Worm (Caenorhabditis elegans) whole organism, mixed stage, embryonic: ENCODE measurements around the gene C16C10.1.

ENCODE experiments used
- blmp-1 ChIP-seq: fragments of 150-350 bp; optimal IDR thresholded peaks from 2 replicates; lab custom pipeline; 2014; ENCODE audit warnings: missing biosample characterization, missing genetic modification characterization
- cnd-1 ChIP-seq: fragments of 200-800 bp; sonication (Bioruptor generic); optimal IDR thresholded peaks from 2 replicates; lab custom pipeline; 2018; ENCODE audit warnings: mild to moderate bottlenecking, missing genetic modification characterization, missing compliant biosample characterization
- elt-3 ChIP-seq: fragments of 150-350 bp; optimal IDR thresholded peaks from 2 replicates; lab custom pipeline; 2014; ENCODE audit warnings: missing biosample characterization, missing genetic modification characterization
- mab-5 ChIP-seq: fragments of 150-350 bp; optimal IDR thresholded peaks from 2 replicates; lab custom pipeline; 2014; ENCODE audit warnings: missing biosample characterization, missing genetic modification characterization
- mep-1 ChIP-seq: fragments of 150-350 bp; optimal IDR thresholded peaks from 2 replicates; lab custom pipeline; 2017; ENCODE audit warnings: missing biosample characterization, missing genetic modification reagents, missing genetic modification characterization, inconsistent platforms
- nhr-237 ChIP-seq: fragments of 150-350 bp; optimal IDR thresholded peaks from 2 replicates; lab custom pipeline; 2014; ENCODE audit warnings: missing biosample characterization, missing genetic modification characterization
- nhr-76 ChIP-seq: sonication (generic microtip); optimal IDR thresholded peaks from 2 replicates; lab custom pipeline; 2017; ENCODE audit warnings: missing biosample characterization, missing genetic modification characterization
- snpc-4 ChIP-seq: fragments of 150-350 bp; optimal IDR thresholded peaks from 2 replicates; lab custom pipeline; 2014; ENCODE audit warnings: missing biosample characterization, missing genetic modification characterization
- sptf-1 ChIP-seq: sonication (generic microtip); optimal IDR thresholded peaks from 2 replicates; lab custom pipeline; 2017; ENCODE audit warnings: mild to moderate bottlenecking, missing genetic modification characterization, moderate library complexity, missing compliant biosample characterization

DNA sequence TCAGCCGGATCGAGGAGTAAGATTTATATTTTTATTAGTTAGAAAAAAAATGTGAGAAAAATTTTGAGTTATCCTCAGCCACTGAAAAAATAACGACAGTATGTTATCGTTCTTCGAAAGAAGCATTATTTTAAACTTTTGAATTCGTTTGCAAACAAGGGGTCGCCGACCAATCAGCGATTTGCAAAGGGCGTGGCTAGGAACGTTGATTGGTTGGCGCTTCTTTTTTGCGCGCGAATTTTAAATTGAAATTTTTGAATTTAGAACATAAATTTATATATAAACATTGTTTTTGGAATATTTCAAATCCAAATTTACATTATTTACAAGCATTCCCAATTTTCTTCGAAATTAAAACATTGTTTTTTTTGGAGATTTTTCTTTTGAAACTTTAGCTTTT is 38.1 kb downstream of the C16C10.1 start:
- no peak for TF ChIP-seq cnd-1 (tag; lab: Kevin White, UChicago)
- TF ChIP-seq mep-1 (tag; lab: Kevin White, UChicago), result no peak
- TF ChIP-seq nhr-237 (tag; lab: Kevin White, UChicago), result no peak
- no peak for TF ChIP-seq nhr-76 (tag; lab: Kevin White, UChicago)
- TF ChIP-seq sptf-1 (tag; lab: Kevin White, UChicago), result no peak
- no peak for TF ChIP-seq mab-5 (tag; lab: Kevin White, UChicago)
- TF ChIP-seq blmp-1, result no peak
- no peak for TF ChIP-seq snpc-4 (tag; lab: Kevin White, UChicago)
- no peak for TF ChIP-seq elt-3
